Worm (Caenorhabditis elegans) whole organism, L3 larva: Measurements from ENCODE around the gene Y43B11AR.1.

Experiments used
- R02D3.7 ChIP-seq: fragments of 150-350 bp; optimal IDR thresholded peaks from 2 replicates; lab custom pipeline; 2014; ENCODE audit warnings: missing biosample characterization, missing genetic modification characterization
- ZK546.5 ChIP-seq: sonication (generic microtip); optimal IDR thresholded peaks from 2 replicates; lab custom pipeline; 2017; ENCODE audit warnings: missing biosample characterization, missing genetic modification characterization
- ceh-16 ChIP-seq: sonication (generic microtip); optimal IDR thresholded peaks from 2 replicates; lab custom pipeline; 2017; ENCODE audit warnings: missing biosample characterization, missing genetic modification characterization
- elt-2 ChIP-seq: sonication (generic microtip); optimal IDR thresholded peaks from 2 replicates; lab custom pipeline; 2016; ENCODE audit warnings: missing genetic modification reagents, mild to moderate bottlenecking, missing genetic modification characterization, missing compliant biosample characterization
- lsy-12 ChIP-seq: sonication (generic microtip); optimal IDR thresholded peaks from 2 replicates; lab custom pipeline; 2016; ENCODE audit warnings: mild to moderate bottlenecking, missing genetic modification characterization, missing compliant biosample characterization
- nfya-1 ChIP-seq: sonication (generic microtip); optimal IDR thresholded peaks from 2 replicates; lab custom pipeline; 2017; ENCODE audit warnings: missing genetic modification characterization, mild to moderate bottlenecking, missing compliant biosample characterization, antibody characterized with exemption, moderate library complexity; ENCODE audit not compliant: insufficient read depth
- nhr-237 ChIP-seq: fragments of 150-350 bp; optimal IDR thresholded peaks from 2 replicates; lab custom pipeline; 2014; ENCODE audit warnings: missing biosample characterization, missing genetic modification characterization
- pqm-1 ChIP-seq: fragments of 150-350 bp; optimal IDR thresholded peaks from 2 replicates; lab custom pipeline; 2017; ENCODE audit warnings: missing biosample characterization, missing genetic modification characterization, inconsistent platforms
- unc-62 ChIP-seq: fragments of 150-350 bp; sonication (generic microtip); optimal IDR thresholded peaks from 4 replicates; lab custom pipeline; 2014; ENCODE audit warnings: missing biosample characterization, missing genetic modification reagents, missing genetic modification characterization

ce11 chrIV:7095396-7095964 lies 14.2 kb downstream of the Y43B11AR.1 start:
- TF ChIP-seq nfya-1 (tag; lab: Kevin White, UChicago), result no peak
- no peak for TF ChIP-seq R02D3.7 (tag; lab: Kevin White, UChicago)
- no peak for TF ChIP-seq nhr-237
- no peak for TF ChIP-seq ZK546.5
- no peak for TF ChIP-seq ceh-16 (tag; lab: Kevin White, UChicago)
- no peak for TF ChIP-seq elt-2 (tag; lab: Kevin White, UChicago)
- no peak for TF ChIP-seq pqm-1 (tag; lab: Kevin White, UChicago)
- TF ChIP-seq lsy-12 (tag; lab: Kevin White, UChicago), result no peak
- no peak for TF ChIP-seq unc-62 (GFP tag; lab: Kevin White, UChicago)
